Worm (Caenorhabditis elegans) whole organism, early embryonic: ENCODE results near the gene ZC395.4.

Source experiments
- B0310.2 ChIP-seq: sonication (generic microtip); optimal IDR thresholded peaks from 2 replicates; lab custom pipeline; 2016; ENCODE audit warnings: mild to moderate bottlenecking, missing genetic modification characterization, missing compliant biosample characterization
- aly-1 ChIP-seq: sonication (generic microtip); optimal IDR thresholded peaks from 2 replicates; lab custom pipeline; 2016; ENCODE audit warnings: missing genetic modification characterization, missing compliant biosample characterization
- ama-1 ChIP-seq: fragments of 150-350 bp; optimal IDR thresholded peaks from 2 replicates; lab custom pipeline; 2014
- ceh-13 ChIP-seq: fragments of 200-800 bp; sonication (Bioruptor generic); optimal IDR thresholded peaks from 2 replicates; lab custom pipeline; 2018; ENCODE audit warnings: mild to moderate bottlenecking, missing genetic modification characterization, missing compliant biosample characterization
- ceh-36 ChIP-seq: sonication (generic microtip); optimal IDR thresholded peaks from 2 replicates; lab custom pipeline; 2016; ENCODE audit warnings: missing genetic modification characterization, inconsistent platforms, missing compliant biosample characterization
- hmbx-1 ChIP-seq: sonication (generic microtip); optimal IDR thresholded peaks from 2 replicates; lab custom pipeline; 2016; ENCODE audit warnings: mild to moderate bottlenecking, missing genetic modification characterization, missing compliant biosample characterization
- hmg-4 ChIP-seq: fragments of 200-800 bp; sonication (Bioruptor generic); optimal IDR thresholded peaks from 2 replicates; lab custom pipeline; 2018; ENCODE audit warnings: mild to moderate bottlenecking, missing genetic modification characterization, missing compliant biosample characterization
- hnd-1 ChIP-seq: sonication (generic microtip); optimal IDR thresholded peaks from 2 replicates; lab custom pipeline; 2016; ENCODE audit warnings: missing genetic modification characterization, missing compliant biosample characterization
- pes-1 ChIP-seq: fragments of 200-800 bp; sonication (Bioruptor generic); IDR thresholded peaks from 2 replicates; pipeline ENCODE4 v1.3.6; 2022; ENCODE audit warnings: missing genetic modification reagents, missing genetic modification characterization, missing compliant biosample characterization
- scrt-1 ChIP-seq: fragments of 200-800 bp; sonication (Bioruptor generic); IDR thresholded peaks from 2 replicates; pipeline ENCODE4 v1.3.6; 2022; ENCODE audit warnings: missing genetic modification characterization, missing compliant biosample characterization
- sea-1 ChIP-seq: fragments of 200-800 bp; sonication (Bioruptor generic); conservative IDR thresholded peaks from 2 replicates; pipeline ENCODE4 v1.3.6; 2022; ENCODE audit warnings: missing genetic modification characterization, missing compliant biosample characterization
- tbx-11 ChIP-seq: fragments of 200-800 bp; sonication (Bioruptor generic); IDR thresholded peaks from 2 replicates; pipeline ENCODE4 v1.3.6; 2022; ENCODE audit warnings: missing genetic modification characterization, missing compliant biosample characterization

DNA sequence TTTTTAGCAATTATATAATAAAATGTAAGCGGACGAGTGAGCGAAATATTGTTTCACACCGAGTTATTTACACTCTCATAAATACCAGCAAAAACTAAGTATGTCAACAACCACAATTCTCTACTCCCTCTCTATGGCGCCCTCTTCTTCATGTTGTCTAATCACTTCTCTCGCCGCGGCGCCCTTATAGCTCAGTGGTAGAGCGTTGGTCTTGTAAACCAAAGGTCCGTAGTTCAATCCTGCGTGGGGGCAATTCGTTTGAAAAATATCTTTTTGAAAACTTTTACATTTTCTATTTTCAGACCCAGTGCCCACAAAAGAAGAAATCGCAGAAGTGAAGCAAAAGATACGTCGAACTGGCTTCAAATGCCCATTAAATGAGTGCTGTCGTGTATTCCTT lies 35.8 kb downstream of the ZC395.4 start:
- TF ChIP-seq ama-1: no peak
- 0 out of 2 replicates have a peak, but pooled peaks have one; percentile 54 for TF ChIP-seq sea-1 (GFP tag; lab: Robert Waterston, UW)
- no peak for TF ChIP-seq B0310.2
- peak; percentile 81 for TF ChIP-seq pes-1 (GFP tag; lab: Robert Waterston, UW)
- peak; percentile 44 for TF ChIP-seq hnd-1 (tag; lab: Kevin White, UChicago)
- no peak for TF ChIP-seq aly-1 (tag; lab: Kevin White, UChicago)
- TF ChIP-seq ceh-36 (tag; lab: Kevin White, UChicago): peak; percentile 51
- TF ChIP-seq ceh-13 (GFP tag; lab: Kevin White, UChicago): peak; percentile 9
- TF ChIP-seq hmbx-1 (tag; lab: Kevin White, UChicago): no peak
- no peak; the same call in none of the 2 replicates for TF ChIP-seq tbx-11 (GFP tag; lab: Robert Waterston, UW)
- peak; percentile 68; the same call in 1 of the 2 replicates for TF ChIP-seq scrt-1 (GFP tag; lab: Robert Waterston, UW)
- no peak for TF ChIP-seq hmg-4 (GFP tag; lab: Kevin White, UChicago)
